Fruit fly (Drosophila melanogaster) whole organism, wandering third instar larva: ENCODE measurements around the gene Drsl3.

Experiments used
- Abd-B ChIP-seq: fragments of >200 bp; optimal IDR thresholded peaks from 2 replicates; lab custom pipeline; 2017; ENCODE audit warnings: missing biosample characterization, missing genetic modification characterization
- GATAd ChIP-seq: sonication (Bioruptor generic); optimal IDR thresholded peaks from 2 replicates; lab custom pipeline; 2016; ENCODE audit warnings: missing biosample characterization, missing genetic modification characterization
- HLH106 ChIP-seq: fragments of 200-800 bp; optimal IDR thresholded peaks from 3 replicates; lab custom pipeline; 2019; ENCODE audit warnings: missing biosample characterization, mild to moderate bottlenecking, missing genetic modification characterization, moderate library complexity
- Hr78 ChIP-seq: fragments of >200 bp; optimal IDR thresholded peaks from 2 replicates; lab custom pipeline; 2017; ENCODE audit warnings: missing biosample characterization, missing genetic modification characterization
- Mio ChIP-seq: sonication (Bioruptor generic); optimal IDR thresholded peaks from 2 replicates; lab custom pipeline; 2016; ENCODE audit warnings: missing biosample characterization, missing genetic modification characterization
- br ChIP-seq: fragments of 200-800 bp; sonication (Bioruptor generic); optimal IDR thresholded peaks from 2 replicates; lab custom pipeline; 2016; ENCODE audit warnings: missing biosample characterization, missing genetic modification characterization
- ey ChIP-seq: fragments of 200-800 bp; sonication (Bioruptor generic); optimal IDR thresholded peaks from 2 replicates; lab custom pipeline; 2016; ENCODE audit warnings: missing biosample characterization, missing genetic modification characterization
- h ChIP-seq: fragments of 200-800 bp; sonication (Bioruptor generic); optimal IDR thresholded peaks from 3 replicates; lab custom pipeline; 2016; ENCODE audit warnings: missing biosample characterization, mild to moderate bottlenecking, missing genetic modification characterization
- lola ChIP-seq: fragments of >200 bp; optimal IDR thresholded peaks from 2 replicates; lab custom pipeline; 2017; ENCODE audit warnings: missing biosample characterization, missing genetic modification characterization
- psq ChIP-seq: fragments of 200-800 bp; sonication (Bioruptor generic); optimal IDR thresholded peaks from 3 replicates; lab custom pipeline; 2017; ENCODE audit warnings: missing biosample characterization, mild to moderate bottlenecking, missing genetic modification characterization, moderate library complexity
- sage ChIP-seq: fragments of 200-800 bp; sonication (Bioruptor generic); optimal IDR thresholded peaks from 2 replicates; lab custom pipeline; 2016; ENCODE audit warnings: missing biosample characterization, mild to moderate bottlenecking, missing genetic modification characterization
- tai ChIP-seq: sonication (Bioruptor generic); optimal IDR thresholded peaks from 2 replicates; lab custom pipeline; 2016; ENCODE audit warnings: missing biosample characterization, missing genetic modification characterization

DNA sequence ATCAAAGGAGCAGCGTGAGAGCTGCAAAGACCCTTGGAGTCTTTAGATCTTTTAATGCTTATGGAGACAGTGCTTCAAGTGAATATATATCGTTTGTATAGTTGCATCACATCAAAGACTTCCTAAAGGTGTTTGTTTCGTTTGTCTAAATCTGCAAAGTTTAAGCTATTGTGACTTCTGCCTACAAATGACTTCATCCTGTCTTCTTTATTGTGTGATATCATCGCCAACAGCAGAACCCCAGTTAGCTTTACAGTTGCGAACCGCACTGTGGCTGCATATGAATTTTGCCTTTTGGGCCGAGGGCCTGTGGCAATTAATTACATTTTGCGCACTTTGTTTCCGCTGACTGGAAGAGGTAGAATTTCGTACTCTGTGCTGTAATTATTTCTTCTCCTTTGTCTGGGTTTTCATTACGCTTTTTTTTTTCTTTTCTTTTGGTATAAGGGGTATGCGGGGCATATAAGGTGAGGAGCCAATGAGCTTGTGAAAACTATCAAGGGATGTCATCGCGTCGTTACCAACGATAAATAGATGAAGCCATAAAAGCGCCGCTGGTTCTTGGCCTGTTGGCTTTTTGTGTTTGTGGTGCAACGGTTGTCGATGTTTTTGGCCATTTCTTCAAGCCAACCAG is 27.6 kb downstream of the Drsl3 start:
- TF ChIP-seq Abd-B (GFP tag; lab: Kevin White, UChicago) = no peak
- TF ChIP-seq psq (GFP tag; lab: Kevin White, UChicago) = peak; percentile 64
- peak; percentile 15 for TF ChIP-seq Mio (GFP tag; lab: Kevin White, UChicago)
- peak; percentile 78 for TF ChIP-seq ey (GFP tag; lab: Kevin White, UChicago)
- TF ChIP-seq GATAd (GFP tag; lab: Kevin White, UChicago) = no peak
- TF ChIP-seq tai (GFP tag; lab: Kevin White, UChicago) = peak; percentile 10
- TF ChIP-seq Hr78 = no peak
- TF ChIP-seq HLH106 = peak; percentile 58
- no peak for TF ChIP-seq lola
- peak; percentile 49 for TF ChIP-seq sage (GFP tag; lab: Kevin White, UChicago)
- TF ChIP-seq h (GFP tag; lab: Kevin White, UChicago) = peak; percentile 69
- TF ChIP-seq br (GFP tag; lab: Kevin White, UChicago) = peak; percentile 73
